Fruit fly (Drosophila melanogaster) whole organism, embryonic: ENCODE results near the gene pont.

ENCODE experiments used
- C15 ChIP-seq: fragments of 200-800 bp; sonication (Bioruptor generic); IDR thresholded peaks from 3 replicates; pipeline ENCODE4 v1.3.6; 2022; ENCODE audit warnings: missing biosample characterization, missing genetic modification characterization
- CG10209 ChIP-seq: fragments of 200-800 bp; sonication (Bioruptor generic); optimal IDR thresholded peaks from 3 replicates; lab custom pipeline; 2017; ENCODE audit warnings: missing biosample characterization, mild to moderate bottlenecking, missing genetic modification characterization, missing genetic modification reagents
- CG10565 ChIP-seq: fragments of 200-800 bp; sonication (Bioruptor generic); optimal IDR thresholded peaks from 3 replicates; lab custom pipeline; 2016; ENCODE audit warnings: missing biosample characterization, mild to moderate bottlenecking, missing genetic modification characterization
- CG11456 ChIP-seq: fragments of 200-800 bp; sonication (Bioruptor generic); IDR thresholded peaks from 3 replicates; pipeline ENCODE4 v1.3.6; 2022; ENCODE audit warnings: missing biosample characterization, missing genetic modification characterization
- CG12299 ChIP-seq: fragments of 200-800 bp; sonication (Bioruptor generic); optimal IDR thresholded peaks from 2 replicates; lab custom pipeline; 2018; ENCODE audit warnings: missing biosample characterization, mild to moderate bottlenecking, missing genetic modification characterization
- CG15514 ChIP-seq: fragments of 200-800 bp; sonication (Bioruptor generic); optimal IDR thresholded peaks from 3 replicates; lab custom pipeline; 2017; ENCODE audit warnings: missing biosample characterization, missing genetic modification characterization, mild to moderate bottlenecking, moderate library complexity, missing genetic modification reagents
- CG1602 ChIP-seq: fragments of 200-800 bp; sonication (Bioruptor generic); optimal IDR thresholded peaks from 3 replicates; lab custom pipeline; 2016; ENCODE audit warnings: missing biosample characterization, missing genetic modification characterization
- CG17802 ChIP-seq: fragments of 200-800 bp; sonication (Bioruptor generic); optimal IDR thresholded peaks from 2 replicates; lab custom pipeline; 2018; ENCODE audit warnings: missing biosample characterization, mild to moderate bottlenecking, missing genetic modification characterization, moderate library complexity
- CG30020 ChIP-seq: fragments of 200-800 bp; optimal IDR thresholded peaks from 2 replicates; lab custom pipeline; 2019; ENCODE audit warnings: missing biosample characterization, mild to moderate bottlenecking, missing genetic modification characterization, moderate library complexity
- CG31441 ChIP-seq: fragments of 200-800 bp; sonication (Bioruptor generic); IDR thresholded peaks from 2 replicates; pipeline ENCODE4 v1.3.6; 2022; ENCODE audit warnings: missing biosample characterization, missing genetic modification characterization
- CG32767 ChIP-seq: fragments of 200-800 bp; sonication (Bioruptor generic); IDR thresholded peaks from 2 replicates; pipeline ENCODE4 v1.3.6; 2022; ENCODE audit warnings: missing biosample characterization, missing genetic modification characterization
- CG3407 ChIP-seq: fragments of 200-800 bp; sonication (Bioruptor generic); optimal IDR thresholded peaks from 2 replicates; lab custom pipeline; 2018; ENCODE audit warnings: missing biosample characterization, mild to moderate bottlenecking, missing genetic modification characterization
- CG34224 ChIP-seq: fragments of 200-800 bp; sonication (Bioruptor generic); IDR thresholded peaks from 3 replicates; pipeline ENCODE4 v1.3.6; 2022; ENCODE audit warnings: missing biosample characterization, missing genetic modification characterization; ENCODE audit not compliant: partially characterized antibody
- CG4424 ChIP-seq: fragments of 200-800 bp; sonication (Bioruptor generic); optimal IDR thresholded peaks from 3 replicates; lab custom pipeline; 2016; ENCODE audit warnings: missing biosample characterization, missing genetic modification characterization
- CG4730 ChIP-seq: fragments of 200-800 bp; sonication (Bioruptor generic); IDR thresholded peaks from 2 replicates; pipeline ENCODE4 v1.3.6; 2022; ENCODE audit warnings: missing biosample characterization, missing genetic modification characterization
- CG4854 ChIP-seq: fragments of 200-800 bp; sonication (Bioruptor generic); optimal IDR thresholded peaks from 2 replicates; lab custom pipeline; 2016; ENCODE audit warnings: missing biosample characterization, missing genetic modification characterization, inconsistent platforms
- CG5953 ChIP-seq: fragments of 200-800 bp; sonication (Bioruptor generic); IDR thresholded peaks from 2 replicates; pipeline ENCODE4 v1.3.6; 2022; ENCODE audit warnings: missing biosample characterization, missing genetic modification characterization
- CG7556 ChIP-seq: fragments of 200-800 bp; sonication (Bioruptor generic); optimal IDR thresholded peaks from 2 replicates; lab custom pipeline; 2017; ENCODE audit warnings: missing biosample characterization, mild to moderate bottlenecking, missing genetic modification characterization
- CG8290 ChIP-seq, 3 experiments: fragments of 200-800 bp; sonication (Bioruptor generic); optimal IDR thresholded peaks; 2 replicates each; lab custom pipeline; 2016 to 2019; ENCODE audit warnings: missing biosample characterization in 3 of 3, missing genetic modification characterization in 3 of 3, mild to moderate bottlenecking in 2 of 3, moderate library complexity in 1 of 3
- CG8478 ChIP-seq: fragments of >200 bp; optimal IDR thresholded peaks from 2 replicates; lab custom pipeline; 2018
- D ChIP-seq, 2 experiments: fragments of 200-800 bp in 1 of 2; fragments of >200 bp in 1 of 2; sonication (Bioruptor generic) in 1 of 2; optimal IDR thresholded peaks; 2 replicates in 1 of 2; 3 replicates in 1 of 2; lab custom pipeline; 2017; ENCODE audit warnings: mild to moderate bottlenecking in 1 of 2, missing biosample characterization in 1 of 2, missing genetic modification characterization in 1 of 2, missing genetic modification reagents in 1 of 2
- Gug ChIP-seq: fragments of 200-800 bp; sonication (Bioruptor generic); IDR thresholded peaks from 4 replicates; pipeline ENCODE4 v1.3.6; 2022; ENCODE audit warnings: missing biosample characterization, missing genetic modification characterization
- HmgZ ChIP-seq: fragments of 200-800 bp; sonication (Bioruptor generic); optimal IDR thresholded peaks from 2 replicates; lab custom pipeline; 2018; ENCODE audit warnings: missing biosample characterization, mild to moderate bottlenecking, missing genetic modification characterization
- Kr ChIP-seq: fragments of 200-800 bp; sonication (Bioruptor generic); optimal IDR thresholded peaks from 2 replicates; lab custom pipeline; 2017; ENCODE audit warnings: missing biosample characterization, mild to moderate bottlenecking, missing genetic modification characterization
- MTF-1 ChIP-seq: fragments of 200-800 bp; sonication (Bioruptor generic); optimal IDR thresholded peaks from 2 replicates; lab custom pipeline; 2018; ENCODE audit warnings: missing biosample characterization, mild to moderate bottlenecking, missing genetic modification characterization, borderline replicate concordance
- Mrtf ChIP-seq: fragments of 200-800 bp; sonication (Bioruptor generic); IDR thresholded peaks from 3 replicates; pipeline ENCODE4 v1.3.6; 2022; ENCODE audit warnings: missing biosample characterization, missing genetic modification characterization
- NfI ChIP-seq: fragments of 200-800 bp; sonication (Bioruptor generic); optimal IDR thresholded peaks from 3 replicates; lab custom pipeline; 2018; ENCODE audit warnings: missing biosample characterization, mild to moderate bottlenecking, missing genetic modification characterization, moderate library complexity
- Sin3A ChIP-seq: fragments of >200 bp; optimal IDR thresholded peaks from 2 replicates; lab custom pipeline; 2018
- Tbp ChIP-seq: fragments of >200 bp; optimal IDR thresholded peaks from 2 replicates; lab custom pipeline; 2018; ENCODE audit warnings: missing biosample characterization, missing genetic modification characterization
- Xrp1 ChIP-seq: fragments of 200-800 bp; sonication (Bioruptor generic); IDR thresholded peaks from 2 replicates; pipeline ENCODE4 v1.3.6; 2022; ENCODE audit warnings: missing biosample characterization, missing genetic modification characterization
- bsh ChIP-seq, 2 experiments: fragments of 200-800 bp; sonication (Bioruptor generic); optimal IDR thresholded peaks; 2 replicates each; lab custom pipeline; 2017 to 2018; ENCODE audit warnings: mild to moderate bottlenecking in 2 of 2, missing biosample characterization in 2 of 2, missing genetic modification characterization in 2 of 2, moderate library complexity in 1 of 2
- chinmo ChIP-seq: fragments of 200-800 bp; sonication (Bioruptor generic); IDR thresholded peaks from 4 replicates; pipeline ENCODE4 v1.3.6; 2022; ENCODE audit warnings: missing biosample characterization, missing genetic modification characterization; ENCODE audit not compliant: partially characterized antibody
- chn ChIP-seq: fragments of 200-800 bp; sonication (Bioruptor generic); optimal IDR thresholded peaks from 2 replicates; lab custom pipeline; 2016; ENCODE audit warnings: missing biosample characterization, missing genetic modification characterization
- croc ChIP-seq: fragments of 200-800 bp; sonication (Bioruptor generic); conservative IDR thresholded peaks from 3 replicates; pipeline ENCODE4 v1.3.6; 2022; ENCODE audit warnings: missing biosample characterization, missing genetic modification characterization
- ftz-f1 ChIP-seq: fragments of 200-800 bp; sonication (Bioruptor generic); optimal IDR thresholded peaks from 2 replicates; lab custom pipeline; 2016; ENCODE audit warnings: missing biosample characterization, missing genetic modification characterization
- gem ChIP-seq: fragments of 200-800 bp; sonication (Bioruptor generic); optimal IDR thresholded peaks from 2 replicates; lab custom pipeline; 2019; ENCODE audit warnings: missing biosample characterization, mild to moderate bottlenecking, missing genetic modification characterization, moderate library complexity
- gfzf ChIP-seq: fragments of 200-800 bp; sonication (Bioruptor generic); optimal IDR thresholded peaks from 2 replicates; lab custom pipeline; 2016; ENCODE audit warnings: missing biosample characterization, mild to moderate bottlenecking, missing genetic modification characterization, moderate library complexity
- gro ChIP-seq: fragments of 200-800 bp; sonication (Bioruptor generic); optimal IDR thresholded peaks from 2 replicates; lab custom pipeline; 2016; ENCODE audit warnings: missing biosample characterization, missing genetic modification characterization
- hth ChIP-seq: fragments of >200 bp; optimal IDR thresholded peaks from 2 replicates; lab custom pipeline; 2017; ENCODE audit warnings: inconsistent platforms
- oc ChIP-seq: fragments of 200-800 bp; sonication (Bioruptor generic); optimal IDR thresholded peaks from 2 replicates; lab custom pipeline; 2018; ENCODE audit warnings: missing biosample characterization, mild to moderate bottlenecking, missing genetic modification characterization, moderate library complexity
- odd ChIP-seq: fragments of 200-800 bp; sonication (Bioruptor generic); optimal IDR thresholded peaks from 2 replicates; lab custom pipeline; 2017; ENCODE audit warnings: missing biosample characterization, mild to moderate bottlenecking, missing genetic modification characterization
- p53 ChIP-seq: fragments of 200-800 bp; sonication (Bioruptor generic); optimal IDR thresholded peaks from 2 replicates; lab custom pipeline; 2016; ENCODE audit warnings: missing biosample characterization, missing genetic modification characterization
- sd ChIP-seq: fragments of 200-800 bp; sonication (Bioruptor generic); optimal IDR thresholded peaks from 3 replicates; lab custom pipeline; 2018; ENCODE audit warnings: missing biosample characterization, mild to moderate bottlenecking, missing genetic modification characterization, moderate library complexity
- sisA ChIP-seq: fragments of 200-800 bp; sonication (Bioruptor generic); IDR thresholded peaks from 2 replicates; pipeline ENCODE4 v1.3.6; 2022; ENCODE audit warnings: missing biosample characterization, missing genetic modification characterization
- tll ChIP-seq, 2 experiments: fragments of 200-800 bp in 1 of 2; fragments of >200 bp in 1 of 2; sonication (Bioruptor generic) in 1 of 2; optimal IDR thresholded peaks; 2 replicates each; lab custom pipeline; 2017 to 2019; ENCODE audit warnings: missing biosample characterization in 2 of 2, missing genetic modification characterization in 2 of 2, mild to moderate bottlenecking in 1 of 2, moderate library complexity in 1 of 2
- trh ChIP-seq: fragments of 200-800 bp; sonication (Bioruptor generic); optimal IDR thresholded peaks from 2 replicates; lab custom pipeline; 2016; ENCODE audit warnings: missing biosample characterization, missing genetic modification characterization
- ttk ChIP-seq: fragments of 200-800 bp; sonication (Bioruptor generic); IDR thresholded peaks from 2 replicates; pipeline ENCODE4 v2.1.2; 2022; ENCODE audit warnings: missing biosample characterization, missing genetic modification characterization
- zen ChIP-seq: fragments of 200-800 bp; sonication (Bioruptor generic); optimal IDR thresholded peaks from 3 replicates; lab custom pipeline; 2018; ENCODE audit warnings: missing biosample characterization, mild to moderate bottlenecking, missing genetic modification characterization, moderate library complexity

pont gene

DNA sequence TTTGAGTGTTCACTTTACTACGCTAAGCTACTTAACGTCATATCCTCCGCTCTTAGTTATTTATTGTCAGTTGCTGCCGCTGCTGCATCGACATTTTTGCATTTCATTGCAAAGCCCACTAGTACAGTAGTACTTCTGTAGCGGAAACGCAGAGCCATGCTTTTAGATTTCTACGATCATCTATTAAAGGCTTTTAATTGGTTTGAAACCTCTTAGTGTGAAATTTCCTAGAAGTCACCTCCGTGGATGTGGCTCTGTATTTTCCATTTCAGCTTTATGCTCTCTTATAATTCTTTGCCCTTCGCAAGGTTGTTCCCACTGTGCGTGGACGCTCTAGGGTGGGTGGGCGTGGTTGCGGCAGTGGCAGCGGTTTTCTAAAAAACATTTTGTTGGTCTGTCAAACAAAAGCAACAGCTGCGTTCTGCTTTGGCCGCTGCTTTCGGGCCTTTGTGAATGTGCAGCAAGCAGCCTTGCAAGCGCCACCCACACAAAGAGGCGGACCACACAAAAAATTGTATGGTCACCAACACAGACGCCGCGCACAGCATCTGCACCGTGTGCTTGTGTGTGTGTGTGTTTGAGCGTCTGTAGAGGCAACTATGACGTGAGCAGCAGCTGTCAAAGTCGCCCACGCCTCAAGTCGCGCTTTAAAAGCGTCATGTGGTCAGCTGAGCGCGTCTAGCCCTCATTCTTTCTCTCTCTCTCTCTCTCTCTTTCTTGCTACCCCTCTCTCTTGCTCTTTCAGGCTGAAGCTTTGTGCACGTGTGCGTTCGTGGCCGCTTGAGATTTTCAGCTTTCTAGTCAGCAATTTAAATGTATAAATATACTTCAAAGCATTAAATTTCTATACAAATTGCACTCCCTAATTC, 4.9 kb downstream of the pont start (continued):
- TF ChIP-seq CG17802 (tag; lab: Kevin White, UChicago) (no peak), chinmo (GFP tag; lab: Robert Waterston, UW) (peak; percentile 86; the same call in 1 of the 4 replicates), gem (peak; percentile 26), CG12299 (no peak), CG4854 (no peak), Mrtf (GFP tag; lab: Robert Waterston, UW) (no peak), hth (lab: Kevin White, UChicago) (no peak), Gug (GFP tag; lab: Robert Waterston, UW) (no peak), croc (no peak), p53 (GFP tag; lab: Kevin White, UChicago) (no peak), bsh (GFP tag; optimal IDR thresholded peaks at IDR 0.05; lab: Kevin White, UChicago) (no peak), Sin3A (no peak), sisA (GFP tag; lab: Robert Waterston, UW) (peak; percentile 11; the same call in 1 of the 2 replicates), CG8478 (lab: Kevin White, UChicago) (peak; percentile 70), CG15514 (no peak), CG8290 (GFP tag; optimal IDR thresholded peaks at IDR 0.05; lab: Kevin White, UChicago) (no peak), CG8290 (tag; optimal IDR thresholded peaks at IDR 0.05; lab: Kevin White, UChicago) (no peak), Tbp (GFP tag; lab: Kevin White, UChicago) (no peak), CG5953 (no peak), CG31441 (GFP tag; lab: Robert Waterston, UW) (no peak), ftz-f1 (no peak), NfI (GFP tag; lab: Kevin White, UChicago) (no peak), sd (tag; lab: Kevin White, UChicago) (peak; percentile 16), HmgZ (tag; lab: Kevin White, UChicago) (no peak), tll (GFP tag; optimal IDR thresholded peaks at IDR 0.05; lab: Kevin White, UChicago) (no peak), CG1602 (GFP tag; lab: Kevin White, UChicago) (no peak), Xrp1 (GFP tag; lab: Robert Waterston, UW) (peak; percentile 20; the same call in 1 of the 2 replicates), chn (GFP tag; lab: Kevin White, UChicago) (peak; percentile 28), trh (no peak), CG3407 (no peak), CG10209 (GFP tag; lab: Kevin White, UChicago) (no peak), ttk (GFP tag; lab: Robert Waterston, UW) (no peak)

DNA sequence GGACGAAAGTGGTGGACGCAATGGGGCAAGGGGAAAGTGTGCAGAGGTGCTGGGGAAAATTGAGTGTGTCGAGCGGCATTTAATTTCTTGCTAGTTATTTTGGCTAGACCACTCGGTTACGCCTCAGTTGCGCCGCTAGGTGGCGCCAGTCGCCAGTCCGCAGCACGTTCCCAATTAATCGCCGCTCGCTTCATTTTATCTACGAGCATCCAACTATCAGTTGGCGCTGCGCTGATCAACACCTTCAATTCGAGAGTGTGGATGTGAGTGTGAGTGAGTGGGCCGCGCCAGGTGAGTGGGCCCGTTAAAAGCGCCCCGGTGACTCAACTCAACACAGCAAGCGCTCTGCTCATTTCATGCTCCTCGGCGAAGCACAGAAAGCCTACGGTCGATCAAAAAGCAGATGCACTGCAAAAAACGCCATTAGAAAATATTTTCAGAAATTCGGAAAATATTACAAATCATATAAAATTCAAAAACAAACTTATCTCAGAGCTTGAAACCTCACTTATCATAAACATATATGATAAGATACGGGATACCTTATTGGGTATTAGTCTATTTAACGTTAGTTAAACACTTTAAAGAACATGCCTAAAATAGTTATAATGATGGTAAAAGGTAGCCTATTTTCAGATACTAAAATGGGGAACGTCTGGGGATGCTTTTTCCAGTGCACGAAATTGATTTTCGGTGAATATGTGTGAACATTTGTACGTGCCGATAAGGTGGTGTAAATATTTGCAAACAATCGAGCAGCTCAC, 6.4 kb downstream of the pont start:
- TF ChIP-seq CG4424 (GFP tag; lab: Kevin White, UChicago) = peak; percentile 79
- peak; percentile 55 for TF ChIP-seq CG4730 (GFP tag; lab: Robert Waterston, UW)
- TF ChIP-seq CG10565 = peak; percentile 45
- peak; percentile 86 for TF ChIP-seq CG7556 (GFP tag; lab: Kevin White, UChicago)
- TF ChIP-seq odd (GFP tag; lab: Kevin White, UChicago) = peak; percentile 85
- TF ChIP-seq D (optimal IDR thresholded peaks at IDR 0.05; lab: Kevin White, UChicago) = no peak
- TF ChIP-seq D (GFP tag; optimal IDR thresholded peaks at IDR 0.05; lab: Kevin White, UChicago) = peak; percentile 71
- no peak; the same call in 2 of the 3 replicates for TF ChIP-seq C15 (GFP tag; lab: Robert Waterston, UW)
- peak; percentile 67 for TF ChIP-seq oc
- TF ChIP-seq Kr (GFP tag; lab: Kevin White, UChicago) = no peak
- peak; percentile 37 for TF ChIP-seq CG30020
- peak; percentile 68; the same call in 1 of the 2 replicates for TF ChIP-seq CG32767 (GFP tag; lab: Robert Waterston, UW)
- no peak for TF ChIP-seq gfzf (GFP tag; lab: Kevin White, UChicago)
- TF ChIP-seq zen = peak; percentile 56
- TF ChIP-seq MTF-1 (GFP tag; lab: Kevin White, UChicago) = no peak
- peak; percentile 66; the same call in 1 of the 3 replicates for TF ChIP-seq CG11456 (GFP tag; lab: Robert Waterston, UW)
- TF ChIP-seq gro (GFP tag; lab: Kevin White, UChicago) = peak; percentile 79
- TF ChIP-seq CG34224 (GFP tag; lab: Robert Waterston, UW) = peak; percentile 19; the same call in 1 of the 3 replicates
